Worm (Caenorhabditis elegans) whole organism, L3 larva: ENCODE data around the gene F44E7.7.

Source experiments
- R02D3.7 ChIP-seq: fragments of 150-350 bp; optimal IDR thresholded peaks from 2 replicates; lab custom pipeline; 2014; ENCODE audit warnings: missing biosample characterization, missing genetic modification characterization
- ZK546.5 ChIP-seq: sonication (generic microtip); optimal IDR thresholded peaks from 2 replicates; lab custom pipeline; 2017; ENCODE audit warnings: missing biosample characterization, missing genetic modification characterization
- aly-2 ChIP-seq: fragments of 150-350 bp; optimal IDR thresholded peaks from 2 replicates; lab custom pipeline; 2014; ENCODE audit warnings: missing biosample characterization, missing genetic modification characterization
- ama-1 ChIP-seq: fragments of 150-350 bp; optimal IDR thresholded peaks from 2 replicates; lab custom pipeline; 2018
- ceh-16 ChIP-seq: sonication (generic microtip); optimal IDR thresholded peaks from 2 replicates; lab custom pipeline; 2017; ENCODE audit warnings: missing biosample characterization, missing genetic modification characterization
- ceh-28 ChIP-seq: fragments of 150-350 bp; optimal IDR thresholded peaks from 2 replicates; lab custom pipeline; 2014; ENCODE audit warnings: missing biosample characterization, missing genetic modification reagents, missing genetic modification characterization
- ceh-82 ChIP-seq: fragments of 150-350 bp; optimal IDR thresholded peaks from 2 replicates; lab custom pipeline; 2014; ENCODE audit warnings: missing biosample characterization, missing genetic modification characterization
- ceh-9 ChIP-seq: sonication (generic microtip); optimal IDR thresholded peaks from 2 replicates; lab custom pipeline; 2018; ENCODE audit warnings: missing biosample characterization, missing genetic modification characterization
- daf-12 ChIP-seq: fragments of 150-350 bp; optimal IDR thresholded peaks from 2 replicates; lab custom pipeline; 2014; ENCODE audit warnings: missing biosample characterization, missing genetic modification reagents, missing genetic modification characterization
- egl-27 ChIP-seq: sonication (generic microtip); optimal IDR thresholded peaks from 4 replicates; lab custom pipeline; 2017; ENCODE audit warnings: missing biosample characterization, missing genetic modification reagents, missing genetic modification characterization
- egl-5 ChIP-seq: fragments of 150-350 bp; optimal IDR thresholded peaks from 2 replicates; lab custom pipeline; 2017; ENCODE audit warnings: missing biosample characterization, missing genetic modification reagents, missing genetic modification characterization, inconsistent platforms
- elt-1 ChIP-seq: fragments of 150-350 bp; optimal IDR thresholded peaks from 2 replicates; lab custom pipeline; 2014; ENCODE audit warnings: missing biosample characterization, missing genetic modification characterization
- elt-2 ChIP-seq: sonication (generic microtip); optimal IDR thresholded peaks from 2 replicates; lab custom pipeline; 2016; ENCODE audit warnings: missing genetic modification reagents, mild to moderate bottlenecking, missing genetic modification characterization, missing compliant biosample characterization
- elt-3 ChIP-seq, 3 experiments: fragments of 150-350 bp in 1 of 3; sonication (generic microtip) in 2 of 3; optimal IDR thresholded peaks; 2 replicates in 2 of 3; 4 replicates in 1 of 3; lab custom pipeline; 2014 to 2017; ENCODE audit warnings: missing biosample characterization in 3 of 3, missing genetic modification characterization in 3 of 3
- eor-1 ChIP-seq, 2 experiments: fragments of 150-350 bp; optimal IDR thresholded peaks; 2 replicates each; lab custom pipeline; 2014 to 2018; ENCODE audit warnings: missing biosample characterization in 2 of 2, missing genetic modification characterization in 2 of 2
- fkh-10 ChIP-seq: sonication (generic microtip); optimal IDR thresholded peaks from 2 replicates; lab custom pipeline; 2017; ENCODE audit warnings: missing biosample characterization, missing genetic modification reagents, missing genetic modification characterization
- fkh-2 ChIP-seq: fragments of 150-350 bp; optimal IDR thresholded peaks from 2 replicates; lab custom pipeline; 2014; ENCODE audit warnings: missing biosample characterization, missing genetic modification reagents, missing genetic modification characterization
- fos-1 ChIP-seq: fragments of 150-350 bp; optimal IDR thresholded peaks from 2 replicates; lab custom pipeline; 2014; ENCODE audit warnings: missing biosample characterization, missing genetic modification characterization
- hmg-11 ChIP-seq: sonication (generic microtip); optimal IDR thresholded peaks from 2 replicates; lab custom pipeline; 2016; ENCODE audit warnings: missing genetic modification characterization, missing compliant biosample characterization
- jun-1 ChIP-seq: fragments of 150-350 bp; optimal IDR thresholded peaks from 2 replicates; lab custom pipeline; 2014; ENCODE audit warnings: missing biosample characterization, missing genetic modification reagents, missing genetic modification characterization
- lin-15B ChIP-seq: fragments of 150-350 bp; optimal IDR thresholded peaks from 2 replicates; lab custom pipeline; 2014; ENCODE audit warnings: missing biosample characterization, missing genetic modification characterization
- lin-39 ChIP-seq: fragments of 150-350 bp; optimal IDR thresholded peaks from 2 replicates; lab custom pipeline; 2018; ENCODE audit warnings: missing biosample characterization, missing genetic modification reagents, missing genetic modification characterization
- lsy-12 ChIP-seq: sonication (generic microtip); optimal IDR thresholded peaks from 2 replicates; lab custom pipeline; 2016; ENCODE audit warnings: mild to moderate bottlenecking, missing genetic modification characterization, missing compliant biosample characterization
- mdl-1 ChIP-seq: fragments of 150-350 bp; optimal IDR thresholded peaks from 2 replicates; lab custom pipeline; 2014; ENCODE audit warnings: missing biosample characterization, missing genetic modification characterization
- mml-1 ChIP-seq: fragments of 150-350 bp; sonication (generic microtip); optimal IDR thresholded peaks from 3 replicates; lab custom pipeline; 2014; ENCODE audit warnings: missing biosample characterization, missing genetic modification characterization
- nfya-1 ChIP-seq: sonication (generic microtip); optimal IDR thresholded peaks from 2 replicates; lab custom pipeline; 2017; ENCODE audit warnings: missing genetic modification characterization, mild to moderate bottlenecking, missing compliant biosample characterization, antibody characterized with exemption, moderate library complexity; ENCODE audit not compliant: insufficient read depth
- nhr-11 ChIP-seq: fragments of 150-350 bp; optimal IDR thresholded peaks from 2 replicates; lab custom pipeline; 2014; ENCODE audit warnings: missing biosample characterization, missing genetic modification characterization
- nhr-12 ChIP-seq: fragments of 150-350 bp; optimal IDR thresholded peaks from 2 replicates; lab custom pipeline; 2014; ENCODE audit warnings: missing biosample characterization, missing genetic modification characterization
- nhr-23 ChIP-seq: fragments of 150-350 bp; optimal IDR thresholded peaks from 2 replicates; lab custom pipeline; 2014; ENCODE audit warnings: missing biosample characterization, missing genetic modification reagents, missing genetic modification characterization
- nhr-237 ChIP-seq: fragments of 150-350 bp; optimal IDR thresholded peaks from 2 replicates; lab custom pipeline; 2014; ENCODE audit warnings: missing biosample characterization, missing genetic modification characterization
- nhr-25 ChIP-seq: sonication (generic microtip); optimal IDR thresholded peaks from 2 replicates; lab custom pipeline; 2017; ENCODE audit warnings: missing biosample characterization, missing genetic modification characterization
- nhr-28 ChIP-seq: fragments of 150-350 bp; optimal IDR thresholded peaks from 2 replicates; lab custom pipeline; 2014; ENCODE audit warnings: missing biosample characterization, missing genetic modification characterization
- nhr-43 ChIP-seq: sonication (generic microtip); optimal IDR thresholded peaks from 2 replicates; lab custom pipeline; 2016; ENCODE audit warnings: mild to moderate bottlenecking, missing genetic modification characterization, missing compliant biosample characterization; ENCODE audit not compliant: poor library complexity, severe bottlenecking
- nhr-67 ChIP-seq: fragments of 150-350 bp; optimal IDR thresholded peaks from 2 replicates; lab custom pipeline; 2014; ENCODE audit warnings: missing biosample characterization, missing genetic modification characterization
- nhr-76 ChIP-seq: fragments of 150-350 bp; sonication (generic microtip); optimal IDR thresholded peaks from 5 replicates; lab custom pipeline; 2014; ENCODE audit warnings: missing biosample characterization, missing genetic modification characterization
- nhr-77 ChIP-seq: fragments of 150-350 bp; optimal IDR thresholded peaks from 2 replicates; lab custom pipeline; 2014; ENCODE audit warnings: missing biosample characterization, missing genetic modification characterization
- pha-4 ChIP-seq: fragments of 150-350 bp; optimal IDR thresholded peaks from 2 replicates; lab custom pipeline; 2014; ENCODE audit warnings: missing biosample characterization, missing genetic modification reagents, missing genetic modification characterization
- pqm-1 ChIP-seq: fragments of 150-350 bp; optimal IDR thresholded peaks from 2 replicates; lab custom pipeline; 2017; ENCODE audit warnings: missing biosample characterization, missing genetic modification characterization, inconsistent platforms
- sea-2 ChIP-seq: fragments of 150-350 bp; sonication (generic microtip); optimal IDR thresholded peaks from 4 replicates; lab custom pipeline; 2014; ENCODE audit warnings: missing biosample characterization, missing genetic modification reagents, missing genetic modification characterization
- skn-1 ChIP-seq: fragments of 150-350 bp; optimal IDR thresholded peaks from 2 replicates; lab custom pipeline; 2014; ENCODE audit warnings: missing biosample characterization, missing genetic modification characterization
- snpc-4 ChIP-seq: fragments of 150-350 bp; optimal IDR thresholded peaks from 2 replicates; lab custom pipeline; 2014; ENCODE audit warnings: missing biosample characterization, missing genetic modification characterization
- tbx-2 ChIP-seq: sonication (generic microtip); optimal IDR thresholded peaks from 2 replicates; lab custom pipeline; 2016; ENCODE audit warnings: mild to moderate bottlenecking, missing genetic modification characterization, missing compliant biosample characterization
- unc-39 ChIP-seq: sonication (generic microtip); optimal IDR thresholded peaks from 4 replicates; lab custom pipeline; 2017; ENCODE audit warnings: missing biosample characterization, missing genetic modification characterization
- unc-62 ChIP-seq: fragments of 150-350 bp; sonication (generic microtip); optimal IDR thresholded peaks from 4 replicates; lab custom pipeline; 2014; ENCODE audit warnings: missing biosample characterization, missing genetic modification reagents, missing genetic modification characterization
- zag-1 ChIP-seq: fragments of 150-350 bp; optimal IDR thresholded peaks from 2 replicates; lab custom pipeline; 2014; ENCODE audit warnings: missing biosample characterization, missing genetic modification characterization
- ztf-11 ChIP-seq: fragments of 150-350 bp; optimal IDR thresholded peaks from 2 replicates; lab custom pipeline; 2014; ENCODE audit warnings: missing biosample characterization, missing genetic modification characterization
- ztf-4 ChIP-seq: fragments of 150-350 bp; optimal IDR thresholded peaks from 2 replicates; lab custom pipeline; 2014; ENCODE audit warnings: missing biosample characterization, missing genetic modification characterization

Gene F44E7.7

ce11 chrV:5763787-5764186 is 21.5 kb downstream of the F44E7.7 start, which contains the start of gene pgph-3:
TSS of gene pgph-3 (minus strand) at chrV:5763846.
- no peak for TF ChIP-seq ztf-11 (tag; lab: Kevin White, UChicago)
- no peak for TF ChIP-seq zag-1
- no peak for TF ChIP-seq lin-15B (tag; lab: Kevin White, UChicago)
- TF ChIP-seq unc-39 (tag; lab: Kevin White, UChicago) = no peak
- TF ChIP-seq ceh-28 (tag; lab: Kevin White, UChicago) = peak; percentile 46
- no peak for TF ChIP-seq nhr-28 (tag; lab: Kevin White, UChicago)
- no peak for TF ChIP-seq skn-1 (tag; lab: Kevin White, UChicago)
- peak; percentile 73 for TF ChIP-seq jun-1 (tag; lab: Kevin White, UChicago)
- TF ChIP-seq pha-4 (tag; lab: Kevin White, UChicago) = peak; percentile 68
- peak; percentile 89 for TF ChIP-seq elt-2 (tag; lab: Kevin White, UChicago)
- peak; percentile 29 for TF ChIP-seq lsy-12 (tag; lab: Kevin White, UChicago)
- no peak for TF ChIP-seq fkh-10 (GFP tag; lab: Kevin White, UChicago)
- peak; percentile 62 for TF ChIP-seq egl-27
- no peak for TF ChIP-seq sea-2
- TF ChIP-seq egl-5 (tag; lab: Kevin White, UChicago) = peak; percentile 40
- TF ChIP-seq fkh-2 (tag; lab: Kevin White, UChicago) = no peak
- peak; percentile 93 for TF ChIP-seq nhr-23 (tag; lab: Kevin White, UChicago)
- no peak for TF ChIP-seq nhr-12
- peak in 1 of 3 experiments; percentile 72 for TF ChIP-seq elt-3 (tag; optimal IDR thresholded peaks at IDR 0.05; lab: Kevin White, UChicago)
- TF ChIP-seq mml-1 (tag; lab: Kevin White, UChicago) = no peak
- TF ChIP-seq ceh-16 (tag; lab: Kevin White, UChicago) = no peak
- TF ChIP-seq nhr-237 (tag; lab: Kevin White, UChicago) = no peak
- peak; percentile 68 for TF ChIP-seq nfya-1 (tag; lab: Kevin White, UChicago)
- peak; percentile 46 for TF ChIP-seq elt-1 (tag; lab: Kevin White, UChicago)
- TF ChIP-seq nhr-11 (tag; lab: Kevin White, UChicago) = no peak
- no peak for TF ChIP-seq hmg-11 (tag; lab: Kevin White, UChicago)
- peak; percentile 93 for TF ChIP-seq pqm-1
- TF ChIP-seq daf-12 (tag; lab: Kevin White, UChicago) = no peak
- TF ChIP-seq eor-1 (tag; optimal IDR thresholded peaks at IDR 0.05; lab: Kevin White, UChicago) = no peak
- TF ChIP-seq ZK546.5 (tag; lab: Kevin White, UChicago) = no peak
- TF ChIP-seq nhr-25 (tag; lab: Kevin White, UChicago) = peak; percentile 92
- peak; percentile 81 for TF ChIP-seq mdl-1 (tag; lab: Kevin White, UChicago)
- no peak for TF ChIP-seq ceh-9 (tag; lab: Kevin White, UChicago)
- TF ChIP-seq ama-1 = no peak
- no peak for TF ChIP-seq unc-62 (GFP tag; lab: Kevin White, UChicago)
- TF ChIP-seq fos-1 (tag; lab: Kevin White, UChicago) = no peak
- TF ChIP-seq ceh-82 = no peak
- TF ChIP-seq nhr-43 (tag; lab: Kevin White, UChicago) = peak; percentile 70
- no peak for TF ChIP-seq snpc-4 (tag; lab: Kevin White, UChicago)
- TF ChIP-seq aly-2 (tag; lab: Kevin White, UChicago) = no peak
- no peak for TF ChIP-seq lin-39 (tag; lab: Kevin White, UChicago)
- TF ChIP-seq tbx-2 (tag; lab: Kevin White, UChicago) = peak; percentile 31
- no peak for TF ChIP-seq nhr-77
- TF ChIP-seq nhr-76 = peak; percentile 54
- no peak for TF ChIP-seq nhr-67
- TF ChIP-seq ztf-4 (tag; lab: Kevin White, UChicago) = no peak
- no peak for TF ChIP-seq R02D3.7 (tag; lab: Kevin White, UChicago)
